Worm (Caenorhabditis elegans) whole organism, early embryonic: ENCODE results near the gene F42C5.4.
A peak's percentile ranks its signal among the peaks of the same experiment; 100 is the strongest.
"Not testable (repeated sequence)": the region's sequence is repeated elsewhere in the genome, so short reads cannot be mapped to it uniquely, and the experiment has no call there.

Experiments used
- B0310.2 ChIP-seq: sonication (generic microtip); optimal IDR thresholded peaks from 2 replicates; lab custom pipeline; 2016; ENCODE audit warnings: mild to moderate bottlenecking, missing genetic modification characterization, missing compliant biosample characterization
- F13C5.2 ChIP-seq: sonication (generic microtip); optimal IDR thresholded peaks from 2 replicates; lab custom pipeline; 2017; ENCODE audit warnings: mild to moderate bottlenecking, missing genetic modification characterization, inconsistent platforms, missing compliant biosample characterization
- aly-1 ChIP-seq: sonication (generic microtip); optimal IDR thresholded peaks from 2 replicates; lab custom pipeline; 2016; ENCODE audit warnings: missing genetic modification characterization, missing compliant biosample characterization
- ama-1 ChIP-seq: fragments of 150-350 bp; optimal IDR thresholded peaks from 2 replicates; lab custom pipeline; 2014
- ceh-13 ChIP-seq: fragments of 200-800 bp; sonication (Bioruptor generic); optimal IDR thresholded peaks from 2 replicates; lab custom pipeline; 2018; ENCODE audit warnings: mild to moderate bottlenecking, missing genetic modification characterization, missing compliant biosample characterization
- ceh-36 ChIP-seq: sonication (generic microtip); optimal IDR thresholded peaks from 2 replicates; lab custom pipeline; 2016; ENCODE audit warnings: missing genetic modification characterization, inconsistent platforms, missing compliant biosample characterization
- ets-7 ChIP-seq: sonication (generic microtip); optimal IDR thresholded peaks from 2 replicates; lab custom pipeline; 2016; ENCODE audit warnings: missing genotype, missing genetic modification characterization, missing compliant biosample characterization
- flt-1 ChIP-seq: fragments of 200-800 bp; sonication (Bioruptor generic); IDR thresholded peaks from 2 replicates; pipeline ENCODE4 v1.3.6; 2022; ENCODE audit warnings: missing genetic modification characterization, missing compliant biosample characterization
- hmbx-1 ChIP-seq: sonication (generic microtip); optimal IDR thresholded peaks from 2 replicates; lab custom pipeline; 2016; ENCODE audit warnings: mild to moderate bottlenecking, missing genetic modification characterization, missing compliant biosample characterization
- hmg-4 ChIP-seq: fragments of 200-800 bp; sonication (Bioruptor generic); optimal IDR thresholded peaks from 2 replicates; lab custom pipeline; 2018; ENCODE audit warnings: mild to moderate bottlenecking, missing genetic modification characterization, missing compliant biosample characterization
- hnd-1 ChIP-seq: sonication (generic microtip); optimal IDR thresholded peaks from 2 replicates; lab custom pipeline; 2016; ENCODE audit warnings: missing genetic modification characterization, missing compliant biosample characterization
- pes-1 ChIP-seq: fragments of 200-800 bp; sonication (Bioruptor generic); IDR thresholded peaks from 2 replicates; pipeline ENCODE4 v1.3.6; 2022; ENCODE audit warnings: missing genetic modification reagents, missing genetic modification characterization, missing compliant biosample characterization
- scrt-1 ChIP-seq: fragments of 200-800 bp; sonication (Bioruptor generic); IDR thresholded peaks from 2 replicates; pipeline ENCODE4 v1.3.6; 2022; ENCODE audit warnings: missing genetic modification characterization, missing compliant biosample characterization
- sea-1 ChIP-seq: fragments of 200-800 bp; sonication (Bioruptor generic); conservative IDR thresholded peaks from 2 replicates; pipeline ENCODE4 v1.3.6; 2022; ENCODE audit warnings: missing genetic modification characterization, missing compliant biosample characterization
- tbx-11 ChIP-seq: fragments of 200-800 bp; sonication (Bioruptor generic); IDR thresholded peaks from 2 replicates; pipeline ENCODE4 v1.3.6; 2022; ENCODE audit warnings: missing genetic modification characterization, missing compliant biosample characterization
- tbx-37 ChIP-seq: fragments of 200-800 bp; sonication (Bioruptor generic); conservative IDR thresholded peaks from 2 replicates; pipeline ENCODE4 v1.3.6; 2022; ENCODE audit warnings: missing genetic modification reagents, missing genetic modification characterization, missing compliant biosample characterization
- tra-4 ChIP-seq: sonication (generic microtip); optimal IDR thresholded peaks from 2 replicates; lab custom pipeline; 2017; ENCODE audit warnings: missing genetic modification characterization, missing compliant biosample characterization

F42C5.4 gene

ce11 chrIV:7250158-7250557 is 41.8 kb downstream of the F42C5.4 start, which contains the start of gene D2024.18:
TSS of gene D2024.18 (plus strand) at chrIV:7250458.
- TF ChIP-seq ceh-13 (no peak), hnd-1 (tag; lab: Kevin White, UChicago) (no peak), ets-7 (tag; lab: Kevin White, UChicago) (no peak), ama-1 (no peak), hmg-4 (GFP tag; lab: Kevin White, UChicago) (no peak), F13C5.2 (tag; lab: Kevin White, UChicago) (no peak)

DNA sequence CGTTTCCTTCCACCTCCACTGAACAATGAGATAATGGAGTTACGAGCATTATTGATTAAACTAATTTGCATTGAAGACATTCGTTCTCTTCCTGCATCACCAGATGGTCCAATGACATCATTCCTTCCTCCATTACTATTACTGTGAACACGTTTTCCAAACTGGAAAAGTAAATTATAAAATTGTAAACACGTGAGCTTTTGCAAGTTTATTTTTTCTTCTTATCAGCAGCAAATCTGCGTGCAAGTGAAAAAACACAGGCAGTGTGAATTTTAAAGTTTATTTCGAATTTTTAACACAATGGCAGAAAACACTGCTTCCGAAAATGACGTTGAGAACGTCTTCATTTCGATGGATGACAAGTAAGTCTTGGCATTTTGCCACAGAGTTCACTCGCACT is 44.7 kb downstream of the F42C5.4 start, which contains the start of gene D2024.1:
Gene D2024.1, plus strand, starts transcription at position 301 of the 400 bp plus-strand sequence.
- TF ChIP-seq B0310.2; aly-1; scrt-1 (GFP tag; lab: Robert Waterston, UW): not testable (repeated sequence)

ce11 chrIV:7246553-7246952 is 45.4 kb downstream of the F42C5.4 start, which contains the start of gene col-114:
TSS of gene col-114 (minus strand) at chrIV:7246653.
- no peak for TF ChIP-seq ceh-13
- TF ChIP-seq hnd-1 (tag; lab: Kevin White, UChicago), result no peak
- no peak for TF ChIP-seq B0310.2
- TF ChIP-seq F13C5.2 (tag; lab: Kevin White, UChicago), result no peak
- no peak for TF ChIP-seq sea-1
- TF ChIP-seq ama-1, result no peak
- TF ChIP-seq scrt-1 (GFP tag; lab: Robert Waterston, UW), result no peak
- TF ChIP-seq aly-1, result no peak
- TF ChIP-seq flt-1 (GFP tag; lab: Robert Waterston, UW), result no peak

DNA sequence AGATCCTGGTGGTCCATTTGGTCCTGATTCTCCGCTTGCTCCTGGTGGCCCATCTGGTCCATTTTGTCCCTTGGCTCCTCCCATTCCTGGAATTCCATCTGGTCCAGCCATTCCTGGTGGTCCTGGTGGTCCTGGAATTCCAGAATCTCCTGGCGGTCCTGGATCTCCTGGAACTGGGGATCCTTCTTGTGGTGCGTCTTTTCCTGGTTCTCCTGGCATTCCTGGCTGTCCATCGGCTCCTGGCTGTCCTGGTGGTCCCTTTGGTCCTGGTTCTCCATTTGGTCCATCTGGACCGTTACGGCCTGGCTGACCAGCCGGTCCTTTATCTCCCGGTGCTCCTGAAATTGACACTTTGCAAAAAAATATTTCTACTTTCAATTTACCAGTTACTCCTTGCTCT is 46.3 kb downstream of the F42C5.4 start:
- TF ChIP-seq tbx-11 (GFP tag; lab: Robert Waterston, UW) (no peak), hmg-4 (GFP tag; lab: Kevin White, UChicago) (no peak), tbx-37 (GFP tag; lab: Robert Waterston, UW) (no peak), scrt-1 (GFP tag; lab: Robert Waterston, UW) (no peak), B0310.2 (no peak), sea-1 (no peak), ceh-36 (tag; lab: Kevin White, UChicago) (no peak), hnd-1 (tag; lab: Kevin White, UChicago) (no peak), ets-7 (tag; lab: Kevin White, UChicago) (no peak), flt-1 (GFP tag; lab: Robert Waterston, UW) (no peak)

ce11 chrIV:7243913-7244312 is 48.0 kb downstream of the F42C5.4 start, which contains the start of gene afmd-1:
TSS of gene afmd-1 (plus strand) at chrIV:7244228.
- TF ChIP-seq hmbx-1 (tag; lab: Kevin White, UChicago) (no peak), ceh-13 (no peak), F13C5.2 (tag; lab: Kevin White, UChicago) (no peak), tbx-11 (GFP tag; lab: Robert Waterston, UW) (no peak), ama-1 (no peak), ceh-36 (tag; lab: Kevin White, UChicago) (no peak), tbx-37 (GFP tag; lab: Robert Waterston, UW) (no peak), flt-1 (GFP tag; lab: Robert Waterston, UW) (no peak), tra-4 (no peak), pes-1 (GFP tag; lab: Robert Waterston, UW) (no peak), ets-7 (tag; lab: Kevin White, UChicago) (no peak), scrt-1 (GFP tag; lab: Robert Waterston, UW) (no peak), hnd-1 (tag; lab: Kevin White, UChicago) (no peak), hmg-4 (GFP tag; lab: Kevin White, UChicago) (no peak), B0310.2 (no peak), sea-1 (no peak), aly-1 (no peak)

ce11 chrIV:7242220-7242789 is 49.6 kb downstream of the F42C5.4 start, which contains the start of gene gstk-2:
TSS of gene gstk-2 (minus strand) at chrIV:7242270.
- TF ChIP-seq hmg-4 (GFP tag; lab: Kevin White, UChicago) (no peak), scrt-1 (GFP tag; lab: Robert Waterston, UW) (no peak), tbx-11 (GFP tag; lab: Robert Waterston, UW) (no peak), hnd-1 (tag; lab: Kevin White, UChicago) (no peak), flt-1 (GFP tag; lab: Robert Waterston, UW) (no peak), F13C5.2 (tag; lab: Kevin White, UChicago) (no peak), ceh-13 (no peak), ama-1 (no peak), aly-1 (no peak), ceh-36 (tag; lab: Kevin White, UChicago) (no peak), sea-1 (no peak), ets-7 (tag; lab: Kevin White, UChicago) (no peak)

ce11 chrIV:7240564-7240963 is 51.4 kb downstream of the F42C5.4 start:
- no peak for TF ChIP-seq ets-7 (tag; lab: Kevin White, UChicago)
- TF ChIP-seq aly-1, result no peak
- TF ChIP-seq pes-1 (GFP tag; lab: Robert Waterston, UW), result peak; percentile 38; the same call in 1 of the 2 replicates
- no peak for TF ChIP-seq tra-4
- TF ChIP-seq ceh-36 (tag; lab: Kevin White, UChicago), result no peak
- TF ChIP-seq hmbx-1 (tag; lab: Kevin White, UChicago), result no peak
- no peak for TF ChIP-seq tbx-37 (GFP tag; lab: Robert Waterston, UW)
